Worm (Caenorhabditis elegans) whole organism, L2 larva: ENCODE measurements around the gene F58B4.7.
A peak's percentile ranks its signal among the peaks of the same experiment; 100 is the strongest.

Source experiments
- C34F6.9 ChIP-seq: fragments of 150-350 bp; optimal IDR thresholded peaks from 2 replicates; lab custom pipeline; 2014; ENCODE audit warnings: missing biosample characterization, missing genetic modification characterization
- Y55F3AM.14 ChIP-seq: fragments of 200-800 bp; sonication (Bioruptor generic); optimal IDR thresholded peaks from 2 replicates; lab custom pipeline; 2018; ENCODE audit warnings: mild to moderate bottlenecking, missing genetic modification characterization, missing compliant biosample characterization
- ZK546.5 ChIP-seq: sonication (generic microtip); optimal IDR thresholded peaks from 2 replicates; lab custom pipeline; 2017; ENCODE audit warnings: missing biosample characterization, missing genetic modification characterization
- alr-1 ChIP-seq: fragments of 150-350 bp; optimal IDR thresholded peaks from 2 replicates; lab custom pipeline; 2014; ENCODE audit warnings: missing biosample characterization, missing genetic modification characterization
- aly-2 ChIP-seq: fragments of 150-350 bp; optimal IDR thresholded peaks from 2 replicates; lab custom pipeline; 2014; ENCODE audit warnings: missing biosample characterization, missing genetic modification characterization
- ama-1 ChIP-seq: fragments of 150-350 bp; optimal IDR thresholded peaks from 2 replicates; lab custom pipeline; 2018; ENCODE audit warnings: inconsistent platforms
- blmp-1 ChIP-seq: sonication (generic microtip); optimal IDR thresholded peaks from 2 replicates; lab custom pipeline; 2017; ENCODE audit warnings: missing genetic modification characterization, mild to moderate bottlenecking, missing compliant biosample characterization, antibody characterized with exemption, moderate library complexity; ENCODE audit not compliant: insufficient read depth
- ceh-16 ChIP-seq: fragments of 150-350 bp; optimal IDR thresholded peaks from 2 replicates; lab custom pipeline; 2014; ENCODE audit warnings: missing biosample characterization, missing genetic modification characterization
- ceh-82 ChIP-seq: fragments of 150-350 bp; optimal IDR thresholded peaks from 2 replicates; lab custom pipeline; 2014; ENCODE audit warnings: missing biosample characterization, missing genetic modification characterization
- crh-2 ChIP-seq: sonication (generic microtip); optimal IDR thresholded peaks from 2 replicates; lab custom pipeline; 2017; ENCODE audit warnings: missing biosample characterization, missing genetic modification characterization
- dmd-4 ChIP-seq: sonication (generic microtip); optimal IDR thresholded peaks from 2 replicates; lab custom pipeline; 2017; ENCODE audit warnings: missing biosample characterization, missing genetic modification characterization
- elt-1 ChIP-seq: fragments of 150-350 bp; optimal IDR thresholded peaks from 2 replicates; lab custom pipeline; 2014; ENCODE audit warnings: missing biosample characterization, missing genetic modification characterization
- fos-1 ChIP-seq: fragments of 150-350 bp; optimal IDR thresholded peaks from 2 replicates; lab custom pipeline; 2014; ENCODE audit warnings: missing biosample characterization, missing genetic modification characterization
- lin-11 ChIP-seq: fragments of 150-350 bp; sonication (generic microtip); optimal IDR thresholded peaks from 2 replicates; lab custom pipeline; 2014; ENCODE audit warnings: missing biosample characterization, missing genetic modification characterization, inconsistent platforms, mixed read lengths
- lin-13 ChIP-seq: fragments of 150-350 bp; optimal IDR thresholded peaks from 2 replicates; lab custom pipeline; 2014; ENCODE audit warnings: missing biosample characterization, missing genetic modification reagents, missing genetic modification characterization
- lin-39 ChIP-seq: fragments of 150-350 bp; optimal IDR thresholded peaks from 2 replicates; lab custom pipeline; 2014; ENCODE audit warnings: missing biosample characterization, missing genetic modification reagents, missing genetic modification characterization
- lsy-2 ChIP-seq, 2 experiments: fragments of 150-350 bp in 1 of 2; sonication (generic microtip) in 1 of 2; optimal IDR thresholded peaks; 2 replicates each; lab custom pipeline; 2014 to 2017; ENCODE audit warnings: missing biosample characterization in 2 of 2, missing genetic modification characterization in 2 of 2
- mab-5 ChIP-seq: fragments of 150-350 bp; optimal IDR thresholded peaks from 2 replicates; lab custom pipeline; 2014; ENCODE audit warnings: missing biosample characterization, missing genetic modification characterization
- mbf-1 ChIP-seq: sonication (generic microtip); optimal IDR thresholded peaks from 2 replicates; lab custom pipeline; 2017; ENCODE audit warnings: missing biosample characterization, missing genetic modification characterization
- mdl-1 ChIP-seq, 2 experiments: fragments of 150-350 bp in 1 of 2; sonication (generic microtip) in 1 of 2; optimal IDR thresholded peaks; 2 replicates each; lab custom pipeline; 2017; ENCODE audit warnings: missing biosample characterization in 2 of 2, missing genetic modification characterization in 2 of 2
- nhr-10 ChIP-seq: sonication (generic microtip); optimal IDR thresholded peaks from 2 replicates; lab custom pipeline; 2017; ENCODE audit warnings: missing biosample characterization, missing genetic modification characterization
- nhr-12 ChIP-seq: fragments of 150-350 bp; optimal IDR thresholded peaks from 2 replicates; lab custom pipeline; 2014; ENCODE audit warnings: missing biosample characterization, missing genetic modification characterization
- nhr-129 ChIP-seq: fragments of 150-350 bp; optimal IDR thresholded peaks from 2 replicates; lab custom pipeline; 2014; ENCODE audit warnings: missing biosample characterization, missing genetic modification characterization
- nhr-23 ChIP-seq: fragments of 150-350 bp; optimal IDR thresholded peaks from 2 replicates; lab custom pipeline; 2014; ENCODE audit warnings: missing biosample characterization, missing genetic modification reagents, missing genetic modification characterization
- nhr-237 ChIP-seq: fragments of 150-350 bp; optimal IDR thresholded peaks from 2 replicates; lab custom pipeline; 2014; ENCODE audit warnings: missing biosample characterization, missing genetic modification characterization
- nhr-25 ChIP-seq: fragments of 150-350 bp; sonication (generic microtip); optimal IDR thresholded peaks from 3 replicates; lab custom pipeline; 2014; ENCODE audit warnings: missing biosample characterization, missing genetic modification characterization
- nhr-6 ChIP-seq: fragments of 150-350 bp; optimal IDR thresholded peaks from 2 replicates; lab custom pipeline; 2014; ENCODE audit warnings: missing biosample characterization, missing genetic modification characterization
- peb-1 ChIP-seq: fragments of 150-350 bp; optimal IDR thresholded peaks from 2 replicates; lab custom pipeline; 2014; ENCODE audit warnings: missing biosample characterization, missing genetic modification characterization
- sem-4 ChIP-seq: fragments of 150-350 bp; optimal IDR thresholded peaks from 2 replicates; lab custom pipeline; 2014; ENCODE audit warnings: missing biosample characterization, missing genetic modification reagents, missing genetic modification characterization
- sma-9 ChIP-seq, 2 experiments: fragments of 150-350 bp in 1 of 2; sonication (generic microtip) in 1 of 2; optimal IDR thresholded peaks; 2 replicates each; lab custom pipeline; 2014 to 2016; ENCODE audit warnings: missing genetic modification characterization in 2 of 2, mild to moderate bottlenecking in 1 of 2, missing biosample characterization in 1 of 2, missing compliant biosample characterization in 1 of 2, missing genetic modification reagents in 1 of 2, moderate library complexity in 1 of 2
- snpc-4 ChIP-seq: fragments of 150-350 bp; optimal IDR thresholded peaks from 2 replicates; lab custom pipeline; 2014; ENCODE audit warnings: missing biosample characterization, missing genetic modification characterization
- unc-39 ChIP-seq: fragments of 150-350 bp; optimal IDR thresholded peaks from 2 replicates; lab custom pipeline; 2014; ENCODE audit warnings: missing biosample characterization, missing genetic modification characterization
- unc-55 ChIP-seq: fragments of 150-350 bp; sonication (generic microtip); optimal IDR thresholded peaks from 3 replicates; lab custom pipeline; 2014; ENCODE audit warnings: missing biosample characterization, missing genetic modification reagents, missing genetic modification characterization
- ztf-1 ChIP-seq: fragments of 200-800 bp; sonication (Bioruptor generic); conservative IDR thresholded peaks from 2 replicates; pipeline ENCODE4 v1.3.6; 2022; ENCODE audit warnings: missing genetic modification characterization, missing compliant biosample characterization
- ztf-11 ChIP-seq: sonication (generic microtip); optimal IDR thresholded peaks from 2 replicates; lab custom pipeline; 2017; ENCODE audit warnings: missing biosample characterization, missing genetic modification characterization
- ztf-4 ChIP-seq: fragments of 150-350 bp; optimal IDR thresholded peaks from 2 replicates; lab custom pipeline; 2014; ENCODE audit warnings: missing biosample characterization, missing genetic modification characterization

F58B4.7 gene

ce11 chrV:10954832-10955231 lies 31.7 kb upstream of the F58B4.7 start, which contains the start of gene F17C11.6:
Gene F17C11.6 (plus strand): TSS chrV:10955121.
- TF ChIP-seq fos-1 (peak; percentile 2), lin-39 (tag; lab: Kevin White, UChicago) (no peak), sem-4 (tag; lab: Kevin White, UChicago) (no peak)
- TF ChIP-seq, all 48 proteins: peak for 1

- no peak for TF ChIP-seq nhr-10
- no peak for TF ChIP-seq fos-1
- TF ChIP-seq mdl-1 (tag; optimal IDR thresholded peaks at IDR 0.05; lab: Kevin White, UChicago) = no peak
- no peak for TF ChIP-seq dmd-4
- no peak for TF ChIP-seq peb-1
- no peak for TF ChIP-seq lsy-2 (tag; optimal IDR thresholded peaks at IDR 0.05; lab: Kevin White, UChicago)
- TF ChIP-seq alr-1 (tag; lab: Kevin White, UChicago) = no peak
- no peak for TF ChIP-seq ceh-16 (tag; lab: Kevin White, UChicago)
- TF ChIP-seq nhr-25 (tag; lab: Kevin White, UChicago) = no peak
- TF ChIP-seq ZK546.5 (tag; lab: Kevin White, UChicago) = no peak
- no peak for TF ChIP-seq Y55F3AM.14 (GFP tag; lab: Kevin White, UChicago)
- no peak for TF ChIP-seq aly-2 (tag; lab: Kevin White, UChicago)
- no peak for TF ChIP-seq snpc-4
- TF ChIP-seq elt-1 (tag; lab: Kevin White, UChicago) = no peak
- TF ChIP-seq C34F6.9 = no peak
- no peak for TF ChIP-seq ztf-11 (tag; lab: Kevin White, UChicago)
- TF ChIP-seq nhr-12 = no peak
- no peak for TF ChIP-seq ztf-1
- TF ChIP-seq mbf-1 (tag; lab: Kevin White, UChicago) = no peak
These were observed 31.2 kb upstream of the F58B4.7 start, which contains the start of gene clec-221 for ce11 chrV:10954334-10954733. Gene clec-221 (minus strand): TSS chrV:10954434.

- TF ChIP-seq nhr-6 (tag; lab: Kevin White, UChicago) = peak; percentile 32
- TF ChIP-seq ztf-4 = peak; percentile 60
- peak; percentile 9 for TF ChIP-seq blmp-1 (tag; lab: Kevin White, UChicago)
- TF ChIP-seq aly-2 (tag; lab: Kevin White, UChicago) = no peak
- TF ChIP-seq ZK546.5 (tag; lab: Kevin White, UChicago) = no peak
- TF ChIP-seq mab-5 (tag; lab: Kevin White, UChicago) = no peak
- no peak for TF ChIP-seq ztf-11 (tag; lab: Kevin White, UChicago)
- TF ChIP-seq unc-39 (tag; lab: Kevin White, UChicago) = no peak
- TF ChIP-seq sem-4 (tag; lab: Kevin White, UChicago) = no peak
- peak; percentile 25 for TF ChIP-seq lin-13 (GFP tag; lab: Kevin White, UChicago)
- no peak for TF ChIP-seq lin-11
- TF ChIP-seq nhr-12 = no peak
- peak in 1 of 2 experiments; percentile 40 for TF ChIP-seq lsy-2 (tag; optimal IDR thresholded peaks at IDR 0.05; lab: Kevin White, UChicago)
- TF ChIP-seq ceh-82 (tag; lab: Kevin White, UChicago) = no peak
- TF ChIP-seq crh-2 (tag; lab: Kevin White, UChicago) = no peak
- TF ChIP-seq C34F6.9 = no peak
- TF ChIP-seq dmd-4 = no peak
- peak; percentile 29 for TF ChIP-seq nhr-25 (tag; lab: Kevin White, UChicago)
- TF ChIP-seq nhr-129 (tag; lab: Kevin White, UChicago) = no peak
- no peak for TF ChIP-seq alr-1 (tag; lab: Kevin White, UChicago)
- TF ChIP-seq mdl-1 (tag; optimal IDR thresholded peaks at IDR 0.05; lab: Kevin White, UChicago) = no peak
- TF ChIP-seq nhr-23 (tag; lab: Kevin White, UChicago) = no peak
- peak; percentile 21 for TF ChIP-seq Y55F3AM.14 (GFP tag; lab: Kevin White, UChicago)
- no peak for TF ChIP-seq unc-55 (GFP tag; lab: Kevin White, UChicago)
- peak; percentile 20 for TF ChIP-seq sma-9 (GFP tag; optimal IDR thresholded peaks at IDR 0.05; lab: Kevin White, UChicago)
- no peak for TF ChIP-seq sma-9 (tag; optimal IDR thresholded peaks at IDR 0.05; lab: Kevin White, UChicago)
- TF ChIP-seq mbf-1 (tag; lab: Kevin White, UChicago) = no peak
- TF ChIP-seq ama-1 (lab: Kevin White, UChicago) = peak; percentile 74
- no peak for TF ChIP-seq nhr-237
These were observed 30.5 kb upstream of the F58B4.7 start for ce11 chrV:10953471-10954155.
